Worm (Caenorhabditis elegans) whole organism, late embryonic: Measurements from ENCODE around the gene ctf-18.

Experiments
- elt-2 ChIP-seq: sonication (generic microtip); optimal IDR thresholded peaks from 2 replicates; lab custom pipeline; 2016; ENCODE audit warnings: missing genetic modification reagents, missing genetic modification characterization, missing compliant biosample characterization
- elt-4 ChIP-seq: sonication (generic microtip); optimal IDR thresholded peaks from 2 replicates; lab custom pipeline; 2016; ENCODE audit warnings: missing genetic modification characterization, missing compliant biosample characterization
- hlh-30 ChIP-seq: sonication (generic microtip); optimal IDR thresholded peaks from 2 replicates; lab custom pipeline; 2017; ENCODE audit warnings: antibody characterized with exemption, missing genetic modification characterization, missing compliant biosample characterization; ENCODE audit not compliant: insufficient read depth
- madf-2 ChIP-seq: sonication (generic microtip); optimal IDR thresholded peaks from 2 replicates; lab custom pipeline; 2017; ENCODE audit warnings: missing genetic modification characterization, missing compliant biosample characterization
- pha-4 ChIP-seq: fragments of 150-350 bp; optimal IDR thresholded peaks from 2 replicates; lab custom pipeline; 2018; ENCODE audit warnings: missing biosample characterization, missing genetic modification reagents, missing genetic modification characterization
- sox-4 ChIP-seq: sonication (generic microtip); optimal IDR thresholded peaks from 2 replicates; lab custom pipeline; 2017; ENCODE audit warnings: mild to moderate bottlenecking, missing genetic modification characterization, inconsistent platforms, missing compliant biosample characterization
- tbx-7 ChIP-seq: sonication (generic microtip); optimal IDR thresholded peaks from 2 replicates; lab custom pipeline; 2016; ENCODE audit warnings: missing genotype, missing genetic modification characterization, missing compliant biosample characterization

DNA sequence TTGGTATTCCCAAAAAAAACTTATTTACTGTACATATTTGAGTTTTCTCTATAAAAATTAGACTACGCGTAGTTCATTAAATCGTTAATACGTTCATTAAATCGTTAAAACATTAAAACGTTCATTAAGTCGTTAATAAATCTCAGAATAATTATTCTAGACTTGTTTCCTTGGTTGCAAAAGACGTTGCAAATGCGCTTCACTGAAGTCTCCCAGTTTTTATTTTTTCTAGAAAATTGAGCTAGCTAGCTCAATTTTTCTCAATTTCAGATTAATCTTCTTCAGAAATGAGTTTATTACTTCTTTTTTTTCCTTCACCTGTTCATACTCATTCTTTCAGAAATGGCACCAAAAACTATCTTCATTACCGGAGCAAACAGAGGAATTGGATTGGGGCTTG, 18.5 kb upstream of the ctf-18 start:
- no peak for TF ChIP-seq elt-4 (tag; lab: Kevin White, UChicago)
- no peak for TF ChIP-seq tbx-7 (tag; lab: Kevin White, UChicago)
- no peak for TF ChIP-seq elt-2
- TF ChIP-seq sox-4 (tag; lab: Kevin White, UChicago): no peak
- no peak for TF ChIP-seq madf-2
- TF ChIP-seq hlh-30 (tag; lab: Kevin White, UChicago): no peak
- no peak for TF ChIP-seq pha-4 (tag; lab: Kevin White, UChicago)
